Fruit fly (Drosophila melanogaster) whole organism, embryonic: ENCODE data around the gene CG46042.
A peak's percentile ranks its signal among the peaks of the same experiment; 100 is the strongest.

Experiments
- ATbp ChIP-seq: fragments of 200-800 bp; sonication (Bioruptor generic); optimal IDR thresholded peaks from 2 replicates; lab custom pipeline; 2017; ENCODE audit warnings: missing biosample characterization, mild to moderate bottlenecking, missing genetic modification characterization, missing genetic modification reagents
- Abd-B ChIP-seq: fragments of 200-800 bp; sonication (Bioruptor generic); optimal IDR thresholded peaks from 2 replicates; lab custom pipeline; 2018; ENCODE audit warnings: missing biosample characterization, mild to moderate bottlenecking, missing genetic modification characterization, moderate library complexity
- Aef1 ChIP-seq: fragments of 200-800 bp; sonication (Bioruptor generic); IDR thresholded peaks from 3 replicates; pipeline ENCODE4 v1.3.6; 2022; ENCODE audit warnings: missing biosample characterization, missing genetic modification characterization
- B-H2 ChIP-seq: fragments of 200-800 bp; sonication (Bioruptor generic); optimal IDR thresholded peaks from 2 replicates; lab custom pipeline; 2018; ENCODE audit warnings: missing biosample characterization, mild to moderate bottlenecking, missing genetic modification characterization
- CG11456 ChIP-seq: fragments of 200-800 bp; sonication (Bioruptor generic); IDR thresholded peaks from 3 replicates; pipeline ENCODE4 v1.3.6; 2022; ENCODE audit warnings: missing biosample characterization, missing genetic modification characterization
- CG12391 ChIP-seq: fragments of 200-800 bp; sonication (Bioruptor generic); optimal IDR thresholded peaks from 3 replicates; lab custom pipeline; 2018; ENCODE audit warnings: missing biosample characterization, mild to moderate bottlenecking, missing genetic modification characterization, moderate library complexity
- CG14667 ChIP-seq: fragments of 200-800 bp; sonication (Bioruptor generic); IDR thresholded peaks from 2 replicates; pipeline ENCODE4 v1.3.6; 2022; ENCODE audit warnings: missing biosample characterization, missing genetic modification characterization
- CG16813 ChIP-seq: fragments of 200-800 bp; sonication (Bioruptor generic); IDR thresholded peaks from 3 replicates; pipeline ENCODE4 v1.3.6; 2022; ENCODE audit warnings: missing biosample characterization, missing genetic modification characterization; ENCODE audit not compliant: partially characterized antibody
- CG1832 ChIP-seq: fragments of 200-800 bp; sonication (Bioruptor generic); optimal IDR thresholded peaks from 2 replicates; lab custom pipeline; 2017; ENCODE audit warnings: missing biosample characterization, mild to moderate bottlenecking, missing genetic modification characterization, inconsistent platforms
- CG2120 ChIP-seq: fragments of 200-800 bp; sonication (Bioruptor generic); optimal IDR thresholded peaks from 3 replicates; lab custom pipeline; 2016; ENCODE audit warnings: missing biosample characterization, missing genetic modification characterization
- CG31224 ChIP-seq: fragments of 200-800 bp; sonication (Bioruptor generic); IDR thresholded peaks from 2 replicates; pipeline ENCODE4 v1.3.6; 2022; ENCODE audit warnings: missing biosample characterization, missing genetic modification characterization
- CG31441 ChIP-seq: fragments of 200-800 bp; sonication (Bioruptor generic); IDR thresholded peaks from 2 replicates; pipeline ENCODE4 v1.3.6; 2022; ENCODE audit warnings: missing biosample characterization, missing genetic modification characterization
- CG3281 ChIP-seq: fragments of 200-800 bp; sonication (Bioruptor generic); optimal IDR thresholded peaks from 3 replicates; lab custom pipeline; 2017; ENCODE audit warnings: missing biosample characterization, mild to moderate bottlenecking, missing genetic modification characterization
- CG4282 ChIP-seq: fragments of 200-800 bp; sonication (Bioruptor generic); optimal IDR thresholded peaks from 2 replicates; lab custom pipeline; 2016; ENCODE audit warnings: missing biosample characterization, missing genetic modification characterization
- CG5953 ChIP-seq: fragments of 200-800 bp; sonication (Bioruptor generic); IDR thresholded peaks from 2 replicates; pipeline ENCODE4 v1.3.6; 2022; ENCODE audit warnings: missing biosample characterization, missing genetic modification characterization
- CG6765 ChIP-seq: fragments of 200-800 bp; sonication (Bioruptor generic); optimal IDR thresholded peaks from 3 replicates; lab custom pipeline; 2017; ENCODE audit warnings: missing biosample characterization, mild to moderate bottlenecking, missing genetic modification characterization
- CG6813 ChIP-seq: fragments of 200-800 bp; sonication (Bioruptor generic); optimal IDR thresholded peaks from 2 replicates; lab custom pipeline; 2017; ENCODE audit warnings: missing biosample characterization, missing genetic modification characterization, mild to moderate bottlenecking, moderate library complexity, missing genetic modification reagents
- CG6854 ChIP-seq: fragments of 200-800 bp; sonication (Bioruptor generic); optimal IDR thresholded peaks from 3 replicates; lab custom pipeline; 2017; ENCODE audit warnings: missing biosample characterization, mild to moderate bottlenecking, missing genetic modification characterization
- CG7271 ChIP-seq: fragments of 200-800 bp; sonication (Bioruptor generic); optimal IDR thresholded peaks from 2 replicates; lab custom pipeline; 2018; ENCODE audit warnings: missing biosample characterization, mild to moderate bottlenecking, missing genetic modification characterization, moderate library complexity
- Dbx ChIP-seq: fragments of 200-800 bp; sonication (Bioruptor generic); IDR thresholded peaks from 3 replicates; pipeline ENCODE4 v1.3.6; 2022; ENCODE audit warnings: missing biosample characterization, missing genetic modification characterization
- Deaf1 ChIP-seq: fragments of 200-800 bp; optimal IDR thresholded peaks from 3 replicates; lab custom pipeline; 2019; ENCODE audit warnings: missing biosample characterization, mild to moderate bottlenecking, missing genetic modification characterization, moderate library complexity
- Dip3 ChIP-seq: fragments of 200-800 bp; sonication (Bioruptor generic); optimal IDR thresholded peaks from 3 replicates; lab custom pipeline; 2016; ENCODE audit warnings: missing biosample characterization, missing genetic modification characterization
- E2f1 ChIP-seq: fragments of 200-800 bp; sonication (Bioruptor generic); IDR thresholded peaks from 2 replicates; pipeline ENCODE4 v1.3.6; 2022; ENCODE audit warnings: missing biosample characterization, missing genetic modification characterization
- HLHmδ ChIP-seq: fragments of 200-800 bp; sonication (Bioruptor generic); optimal IDR thresholded peaks from 2 replicates; lab custom pipeline; 2018; ENCODE audit warnings: missing biosample characterization, mild to moderate bottlenecking, missing genetic modification characterization, moderate library complexity
- Hmr ChIP-seq: fragments of 200-800 bp; sonication (Bioruptor generic); optimal IDR thresholded peaks from 3 replicates; lab custom pipeline; 2017; ENCODE audit warnings: mild to moderate bottlenecking, missing biosample characterization, missing genetic modification reagents, missing genetic modification characterization
- Hr78 ChIP-seq, 2 experiments: fragments of 200-800 bp in 1 of 2; fragments of >200 bp in 1 of 2; sonication (Bioruptor generic) in 1 of 2; optimal IDR thresholded peaks; 2 replicates each; lab custom pipeline; 2017 to 2019; ENCODE audit warnings: missing biosample characterization in 2 of 2, missing genetic modification characterization in 2 of 2, mild to moderate bottlenecking in 1 of 2, moderate library complexity in 1 of 2
- MBD-R2 ChIP-seq: fragments of 200-800 bp; sonication (Bioruptor generic); IDR thresholded peaks from 2 replicates; pipeline ENCODE4 v1.3.6; 2022; ENCODE audit warnings: missing biosample characterization, missing genetic modification characterization
- Nf-YC ChIP-seq: fragments of 200-800 bp; optimal IDR thresholded peaks from 3 replicates; lab custom pipeline; 2019; ENCODE audit warnings: missing biosample characterization, mild to moderate bottlenecking, missing genetic modification characterization, moderate library complexity
- Sin3A ChIP-seq: fragments of >200 bp; optimal IDR thresholded peaks from 2 replicates; lab custom pipeline; 2018
- Sox102F ChIP-seq: fragments of 200-800 bp; sonication (Bioruptor generic); optimal IDR thresholded peaks from 2 replicates; lab custom pipeline; 2018; ENCODE audit warnings: missing biosample characterization, mild to moderate bottlenecking, missing genetic modification characterization, moderate library complexity
- Sry-β ChIP-seq: fragments of 200-800 bp; sonication (Bioruptor generic); optimal IDR thresholded peaks from 2 replicates; lab custom pipeline; 2018; ENCODE audit warnings: missing biosample characterization, mild to moderate bottlenecking, missing genetic modification characterization, moderate library complexity
- Ssrp ChIP-seq: fragments of 200-800 bp; sonication (Bioruptor generic); optimal IDR thresholded peaks from 2 replicates; lab custom pipeline; 2018; ENCODE audit warnings: missing biosample characterization, mild to moderate bottlenecking, missing genetic modification characterization, moderate library complexity
- Stat92E ChIP-seq, 3 experiments: fragments of >200 bp in 2 of 3; fragments of 200-800 bp in 1 of 3; sonication (Bioruptor generic) in 1 of 3; optimal IDR thresholded peaks; 2 replicates each; lab custom pipeline; 2017 to 2019; ENCODE audit warnings: missing biosample characterization in 3 of 3, missing genetic modification characterization in 3 of 3, mild to moderate bottlenecking in 1 of 3, moderate library complexity in 1 of 3
- ato ChIP-seq: fragments of 200-800 bp; sonication (Bioruptor generic); IDR thresholded peaks from 2 replicates; pipeline ENCODE4 v1.3.6; 2022; ENCODE audit warnings: missing biosample characterization, missing genetic modification characterization; ENCODE audit not compliant: partially characterized antibody
- chinmo ChIP-seq: fragments of 200-800 bp; sonication (Bioruptor generic); IDR thresholded peaks from 4 replicates; pipeline ENCODE4 v1.3.6; 2022; ENCODE audit warnings: missing biosample characterization, missing genetic modification characterization; ENCODE audit not compliant: partially characterized antibody
- da ChIP-seq: fragments of 200-800 bp; sonication (Bioruptor generic); optimal IDR thresholded peaks from 2 replicates; lab custom pipeline; 2016; ENCODE audit warnings: missing biosample characterization, missing genetic modification characterization
- dati ChIP-seq: fragments of 200-800 bp; sonication (Bioruptor generic); IDR thresholded peaks from 2 replicates; pipeline ENCODE4 v1.3.6; 2022; ENCODE audit warnings: missing biosample characterization, missing genetic modification characterization
- dm ChIP-seq: fragments of 200-800 bp; sonication (Bioruptor generic); optimal IDR thresholded peaks from 3 replicates; lab custom pipeline; 2016; ENCODE audit warnings: missing biosample characterization, missing genetic modification characterization
- eyg ChIP-seq: fragments of 200-800 bp; sonication (Bioruptor generic); optimal IDR thresholded peaks from 3 replicates; lab custom pipeline; 2016; ENCODE audit warnings: missing biosample characterization, missing genetic modification characterization
- fd96Cb ChIP-seq: fragments of 200-800 bp; sonication (Bioruptor generic); optimal IDR thresholded peaks from 2 replicates; lab custom pipeline; 2018; ENCODE audit warnings: missing biosample characterization, mild to moderate bottlenecking, missing genetic modification characterization, moderate library complexity
- maf-S ChIP-seq: fragments of 200-800 bp; sonication (Bioruptor generic); optimal IDR thresholded peaks from 2 replicates; lab custom pipeline; 2016; ENCODE audit warnings: missing biosample characterization, missing genetic modification characterization
- pita ChIP-seq: fragments of 200-800 bp; sonication (Bioruptor generic); optimal IDR thresholded peaks from 2 replicates; lab custom pipeline; 2017; ENCODE audit warnings: missing biosample characterization, mild to moderate bottlenecking, missing genetic modification characterization
- prd ChIP-seq, 3 experiments: fragments of >200 bp in 2 of 3; fragments of 200-800 bp in 1 of 3; sonication (Bioruptor generic) in 1 of 3; optimal IDR thresholded peaks in 2 of 3; IDR thresholded peaks in 1 of 3; 2 replicates in 2 of 3; 3 replicates in 1 of 3; pipeline versions ENCODE4 v1.3.6 to Lab custom; 2017 to 2022; ENCODE audit warnings: missing biosample characterization in 1 of 3, missing genetic modification characterization in 1 of 3
- sima ChIP-seq: fragments of 200-800 bp; sonication (Bioruptor generic); optimal IDR thresholded peaks from 2 replicates; lab custom pipeline; 2016; ENCODE audit warnings: missing biosample characterization, missing genetic modification characterization
- so ChIP-seq: fragments of 200-800 bp; sonication (Bioruptor generic); IDR thresholded peaks from 3 replicates; pipeline ENCODE4 v1.3.6; 2022; ENCODE audit warnings: missing biosample characterization, missing genetic modification characterization
- stwl ChIP-seq: fragments of 200-800 bp; sonication (Bioruptor generic); optimal IDR thresholded peaks from 3 replicates; lab custom pipeline; 2018; ENCODE audit warnings: missing biosample characterization, mild to moderate bottlenecking, missing genetic modification characterization, moderate library complexity
- toy ChIP-seq: fragments of 200-800 bp; sonication (Bioruptor generic); IDR thresholded peaks from 2 replicates; pipeline ENCODE4 v1.3.6; 2022; ENCODE audit warnings: missing biosample characterization, missing genetic modification characterization
- trem ChIP-seq: fragments of 200-800 bp; optimal IDR thresholded peaks from 3 replicates; lab custom pipeline; 2019; ENCODE audit warnings: missing biosample characterization, mild to moderate bottlenecking, missing genetic modification characterization, moderate library complexity
- tup ChIP-seq: fragments of 200-800 bp; sonication (Bioruptor generic); optimal IDR thresholded peaks from 2 replicates; lab custom pipeline; 2016; ENCODE audit warnings: missing biosample characterization, mild to moderate bottlenecking, missing genetic modification characterization, moderate library complexity
- unpg ChIP-seq: fragments of 200-800 bp; sonication (Bioruptor generic); optimal IDR thresholded peaks from 3 replicates; lab custom pipeline; 2018; ENCODE audit warnings: missing biosample characterization, mild to moderate bottlenecking, missing genetic modification characterization, moderate library complexity
- wor ChIP-seq: fragments of 200-800 bp; sonication (Bioruptor generic); IDR thresholded peaks from 2 replicates; pipeline ENCODE4 v1.3.6; 2022; ENCODE audit warnings: missing biosample characterization, missing genetic modification characterization

CG46042 gene

DNA sequence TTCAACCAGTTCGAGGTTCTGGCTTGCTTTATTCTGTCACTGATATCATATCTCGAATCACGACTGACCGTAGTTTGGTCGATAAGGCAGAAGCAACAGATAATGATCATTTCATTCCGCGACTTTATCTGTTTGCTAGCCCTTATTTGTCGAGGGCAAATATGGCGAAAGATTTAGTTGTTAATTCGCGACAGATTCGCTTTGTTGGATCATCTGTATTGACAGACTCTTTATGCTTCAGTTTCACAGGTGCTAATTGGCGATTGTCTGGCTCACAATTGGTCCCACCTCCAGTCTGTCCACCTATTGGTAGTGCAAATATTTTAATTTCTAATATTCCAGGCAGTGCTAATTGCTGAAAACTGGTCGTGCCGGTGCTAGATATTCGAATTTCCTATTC, 17.9 kb downstream of the CG46042 start (continued):
- TF ChIP-seq stwl (tag; lab: Kevin White, UChicago), result no peak
- no peak for TF ChIP-seq so (GFP tag; lab: Robert Waterston, UW)
- TF ChIP-seq tup (GFP tag; lab: Kevin White, UChicago), result no peak
- TF ChIP-seq CG6854 (GFP tag; lab: Kevin White, UChicago), result peak; percentile 37
- no peak for TF ChIP-seq CG31224 (GFP tag; lab: Robert Waterston, UW)
- 0 out of 3 replicates have a peak, but pooled peaks have one; percentile 28 for TF ChIP-seq Dbx (GFP tag; lab: Robert Waterston, UW)
- TF ChIP-seq CG31441 (GFP tag; lab: Robert Waterston, UW), result no peak
- TF ChIP-seq Abd-B (GFP tag; lab: Kevin White, UChicago), result no peak
- no peak for TF ChIP-seq CG11456 (GFP tag; lab: Robert Waterston, UW)
- TF ChIP-seq fd96Cb (tag; lab: Kevin White, UChicago), result no peak
- peak; percentile 30 for TF ChIP-seq CG6813
- TF ChIP-seq wor, result no peak
- peak; percentile 48 for TF ChIP-seq CG6765
- no peak for TF ChIP-seq CG14667 (GFP tag; lab: Robert Waterston, UW)
- no peak for TF ChIP-seq ato (GFP tag; lab: Robert Waterston, UW)
- no peak for TF ChIP-seq da (GFP tag; lab: Kevin White, UChicago)
- TF ChIP-seq Stat92E (GFP tag; optimal IDR thresholded peaks at IDR 0.05; lab: Kevin White, UChicago), result no peak
- TF ChIP-seq sima, result no peak
- TF ChIP-seq Dip3 (GFP tag; lab: Kevin White, UChicago), result peak; percentile 1
- TF ChIP-seq ATbp, result no peak
- TF ChIP-seq chinmo (GFP tag; lab: Robert Waterston, UW), result no peak
- no peak for TF ChIP-seq Aef1 (GFP tag; lab: Robert Waterston, UW)
- TF ChIP-seq Sry-β, result no peak
- no peak for TF ChIP-seq dm (GFP tag; lab: Kevin White, UChicago)
- TF ChIP-seq CG16813 (GFP tag; lab: Robert Waterston, UW), result no peak
- TF ChIP-seq toy (GFP tag; lab: Robert Waterston, UW), result no peak
- TF ChIP-seq CG7271 (tag; lab: Kevin White, UChicago), result no peak
- no peak for TF ChIP-seq CG12391
- no peak for TF ChIP-seq CG5953
- peak; percentile 13 for TF ChIP-seq eyg (GFP tag; lab: Kevin White, UChicago)
- no peak for TF ChIP-seq HLHmδ (GFP tag; lab: Kevin White, UChicago)
- peak; percentile 66 for TF ChIP-seq Hmr (GFP tag; lab: Kevin White, UChicago)
- no peak for TF ChIP-seq CG4282 (GFP tag; lab: Kevin White, UChicago)
- TF ChIP-seq Nf-YC (tag; lab: Kevin White, UChicago), result no peak
- no peak for TF ChIP-seq maf-S (GFP tag; lab: Kevin White, UChicago)
- no peak for TF ChIP-seq Sin3A
- no peak for TF ChIP-seq dati (GFP tag; lab: Robert Waterston, UW)
- no peak for TF ChIP-seq Deaf1
- no peak for TF ChIP-seq Sox102F
- TF ChIP-seq CG3281, result no peak
- no peak for TF ChIP-seq E2f1 (GFP tag; lab: Robert Waterston, UW)
- no peak for TF ChIP-seq CG1832 (GFP tag; lab: Kevin White, UChicago)
- TF ChIP-seq trem (tag; lab: Kevin White, UChicago), result no peak
- TF ChIP-seq unpg (GFP tag; lab: Kevin White, UChicago), result no peak
- peak; percentile 11 for TF ChIP-seq B-H2 (GFP tag; lab: Kevin White, UChicago)
- no peak for TF ChIP-seq pita (GFP tag; lab: Kevin White, UChicago)
- TF ChIP-seq MBD-R2 (GFP tag; lab: Robert Waterston, UW), result no peak
- no peak for TF ChIP-seq Hr78 (GFP tag; optimal IDR thresholded peaks at IDR 0.05; lab: Kevin White, UChicago)
- no peak for TF ChIP-seq prd (optimal IDR thresholded peaks at IDR 0.05; lab: Kevin White, UChicago)
- no peak for TF ChIP-seq prd (GFP tag; IDR thresholded peaks at IDR 0.05; lab: Robert Waterston, UW)
- no peak for TF ChIP-seq Ssrp (tag; lab: Kevin White, UChicago)
- peak; percentile 48 for TF ChIP-seq CG2120 (GFP tag; lab: Kevin White, UChicago)
